Fruit fly (Drosophila melanogaster): Measurements from ENCODE around the gene Uch-L5.
A peak's percentile ranks its signal among the peaks of the same experiment; 100 is the strongest.

Uch-L5 gene

DNA sequence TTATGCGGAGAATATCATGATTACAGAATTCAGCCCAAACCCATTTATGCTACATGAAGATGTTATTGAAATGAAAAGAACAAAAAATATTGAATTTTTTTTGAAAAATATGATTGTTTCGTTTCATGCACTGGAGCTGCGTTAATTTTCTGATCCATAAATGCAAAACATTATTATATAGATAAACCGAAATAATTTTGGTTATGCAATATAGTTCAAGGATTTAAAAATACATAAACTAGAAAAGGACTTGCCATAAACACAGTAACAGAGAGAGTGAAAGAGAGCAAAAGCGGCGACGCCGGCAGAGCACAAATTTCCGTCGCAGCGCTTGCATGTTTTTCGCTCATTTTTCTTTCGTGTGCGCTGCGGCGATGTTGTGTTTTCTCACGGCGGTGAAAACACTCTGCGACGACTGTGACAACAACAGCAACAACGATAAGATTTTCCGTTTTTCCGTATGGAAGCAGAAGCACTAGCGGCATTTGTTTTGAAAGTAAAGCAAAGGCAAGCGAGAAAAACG is 14.5 kb downstream of the Uch-L5 start (continued):
- TF ChIP-seq Dll (GFP tag; IDR thresholded peaks at IDR 0.05; ENCODE audit: partially characterized antibody) (peak; percentile 32; the same call in 1 of the 4 replicates), CG4424 (GFP tag; optimal IDR thresholded peaks at IDR 0.05) (peak; percentile 84), CG7987 (GFP tag; optimal IDR thresholded peaks at IDR 0.05) (peak; percentile 20), ssp (GFP tag; IDR thresholded peaks at IDR 0.05) (0 out of 2 replicates have a peak, but pooled peaks have one; percentile 6), CG11723 (GFP tag; optimal IDR thresholded peaks at IDR 0.05) (peak; percentile 81), CG11696 (GFP tag; IDR thresholded peaks at IDR 0.05) (peak; percentile 35; the same call in 1 of the 2 replicates), CTCF (GFP tag; optimal IDR thresholded peaks at IDR 0.05) (peak; percentile 53), crc (GFP tag; optimal IDR thresholded peaks at IDR 0.05) (peak; percentile 63), ab (GFP tag; optimal IDR thresholded peaks at IDR 0.05) (no peak), psq (GFP tag; optimal IDR thresholded peaks at IDR 0.05) (peak; percentile 44), CG9437 (GFP tag; optimal IDR thresholded peaks at IDR 0.05) (peak; percentile 85), kni (GFP tag; optimal IDR thresholded peaks at IDR 0.05) (peak; percentile 31), CG30403 (GFP tag; optimal IDR thresholded peaks at IDR 0.05) (peak; percentile 93), CG6254 (GFP tag; optimal IDR thresholded peaks at IDR 0.05) (peak; percentile 88), CG12659 (GFP tag; optimal IDR thresholded peaks at IDR 0.05) (peak; percentile 86), Eip74EF (GFP tag; optimal IDR thresholded peaks at IDR 0.05) (peak in 1 of 2 experiments; percentile 92), CG3163 (GFP tag; optimal IDR thresholded peaks at IDR 0.05) (peak; percentile 50), Gug (GFP tag; IDR thresholded peaks at IDR 0.05) (no peak), sob (GFP tag; IDR thresholded peaks at IDR 0.05) (peak; percentile 74), danr (GFP tag; IDR thresholded peaks at IDR 0.05) (no peak), Ravus (GFP tag; IDR thresholded peaks at IDR 0.05) (peak; percentile 21; the same call in 1 of the 2 replicates), E2f2 (GFP tag; IDR thresholded peaks at IDR 0.05) (peak; percentile 57; the same call in 1 of the 2 replicates), CHES-1-like (GFP tag; optimal IDR thresholded peaks at IDR 0.05) (peak; percentile 69), pita (GFP tag; optimal IDR thresholded peaks at IDR 0.05) (no peak), ap (GFP tag; IDR thresholded peaks at IDR 0.05) (peak; percentile 40; the same call in 1 of the 2 replicates), CG8290 (GFP tag; optimal IDR thresholded peaks at IDR 0.05) (peak; percentile 75), CG8290 (tag; optimal IDR thresholded peaks at IDR 0.05) (peak; percentile 54 to 77), pan (optimal IDR thresholded peaks at IDR 0.05) (no peak), pan (GFP tag; optimal IDR thresholded peaks at IDR 0.05 in 1 of 2, IDR thresholded peaks at IDR 0.05 in 1 of 2) (peak in 1 of 2 experiments; percentile 76), CG12744 (GFP tag; optimal IDR thresholded peaks at IDR 0.05) (peak; percentile 77), ERR (GFP tag; optimal IDR thresholded peaks at IDR 0.05) (peak; percentile 67), zfh1 (GFP tag; IDR thresholded peaks at IDR 0.05) (peak; percentile 78), CG10654 (GFP tag; optimal IDR thresholded peaks at IDR 0.05) (peak; percentile 74), usp (GFP tag; optimal IDR thresholded peaks at IDR 0.05) (no peak), gro (GFP tag; optimal IDR thresholded peaks at IDR 0.05) (peak; percentile 76), CG13123 (GFP tag; optimal IDR thresholded peaks at IDR 0.05) (peak; percentile 61), tx (GFP tag; optimal IDR thresholded peaks at IDR 0.05) (peak; percentile 59), emc (GFP tag; optimal IDR thresholded peaks at IDR 0.05) (no peak), Hmx (GFP tag; optimal IDR thresholded peaks at IDR 0.05) (peak; percentile 69), gsb (GFP tag; IDR thresholded peaks at IDR 0.05) (no peak), nerfin-2 (GFP tag; IDR thresholded peaks at IDR 0.05; ENCODE audit: partially characterized antibody) (no peak), CG16815 (GFP tag; optimal IDR thresholded peaks at IDR 0.05) (peak; percentile 70), gcm (GFP tag; optimal IDR thresholded peaks at IDR 0.05) (peak; percentile 95), zen (tag; optimal IDR thresholded peaks at IDR 0.05) (peak; percentile 70), CG17359 (tag; optimal IDR thresholded peaks at IDR 0.05) (peak; percentile 93), CG2712 (tag; optimal IDR thresholded peaks at IDR 0.05) (peak; percentile 96), CG32532 (GFP tag; IDR thresholded peaks at IDR 0.05) (peak; percentile 73; the same call in 1 of the 2 replicates), slp2 (GFP tag; optimal IDR thresholded peaks at IDR 0.05) (peak; percentile 77), Ptx1 (GFP tag; IDR thresholded peaks at IDR 0.05) (peak; percentile 69), hth (optimal IDR thresholded peaks at IDR 0.05) (no peak), amos (GFP tag; IDR thresholded peaks at IDR 0.05; ENCODE audit: partially characterized antibody) (no peak), HHEX (GFP tag; optimal IDR thresholded peaks at IDR 0.05) (peak; percentile 83)
